Fruit fly (Drosophila melanogaster): ENCODE measurements around the gene Cyp6d5.
A peak's percentile ranks its signal among the peaks of the same experiment; 100 is the strongest.

Cyp6d5 gene

DNA sequence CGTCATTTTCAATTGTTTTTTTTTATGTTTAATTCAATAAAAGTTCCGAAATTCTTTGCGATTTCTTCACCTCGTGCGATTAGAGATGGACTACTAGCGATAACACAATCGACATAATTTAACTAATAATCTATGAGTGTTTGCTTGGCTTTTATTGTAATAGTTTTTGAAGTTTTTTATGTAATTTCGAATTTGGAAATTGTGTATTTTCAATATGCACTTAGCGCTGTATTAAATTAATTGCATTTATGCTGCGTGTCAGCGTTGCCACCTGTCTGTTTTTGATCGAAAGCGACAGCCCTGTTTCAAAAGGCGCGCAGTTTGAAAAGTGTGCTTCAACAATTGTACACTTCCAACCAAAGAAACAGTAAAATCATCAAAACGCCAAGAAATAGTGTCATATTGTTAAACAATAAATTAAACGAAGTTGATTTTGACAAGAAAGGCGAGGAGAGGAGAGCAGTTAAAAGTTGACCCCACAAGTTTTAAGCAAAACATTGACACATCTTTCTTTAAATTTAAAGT is 7.0 kb downstream of the Cyp6d5 start, which contains the start of gene CG9922 (continued):
- TF ChIP-seq CG6654 (GFP tag; optimal IDR thresholded peaks at IDR 0.05) (no peak), CG11696 (GFP tag; IDR thresholded peaks at IDR 0.05) (no peak), CG14710 (tag; optimal IDR thresholded peaks at IDR 0.05) (peak; percentile 86), CG18476 (GFP tag; optimal IDR thresholded peaks at IDR 0.05) (peak; percentile 25), pnt (GFP tag; optimal IDR thresholded peaks at IDR 0.05) (peak; percentile 18), Med (GFP tag) (peak; percentile 92), CG4707 (GFP tag; optimal IDR thresholded peaks at IDR 0.05) (no peak), ERR (GFP tag; optimal IDR thresholded peaks at IDR 0.05) (no peak), emc (GFP tag; optimal IDR thresholded peaks at IDR 0.05) (peak; percentile 38), CG11456 (GFP tag; IDR thresholded peaks at IDR 0.05) (no peak), CG18011 (GFP tag; optimal IDR thresholded peaks at IDR 0.05) (peak; percentile 12), CG3726 (GFP tag; IDR thresholded peaks at IDR 0.05) (no peak), Ptx1 (GFP tag; IDR thresholded peaks at IDR 0.05) (no peak), gem (tag; optimal IDR thresholded peaks at IDR 0.05) (peak; percentile 59), CG42726 (GFP tag; IDR thresholded peaks at IDR 0.05; ENCODE audit: partially characterized antibody) (0 out of 2 replicates have a peak, but pooled peaks have one; percentile 9), CG17186 (GFP tag; optimal IDR thresholded peaks at IDR 0.05) (peak; percentile 82), CG17612 (GFP tag; IDR thresholded peaks at IDR 0.05) (no peak), luna (GFP tag; optimal IDR thresholded peaks at IDR 0.05) (no peak), CG8359 (GFP tag; optimal IDR thresholded peaks at IDR 0.05; ENCODE audit: borderline replicate concordance) (no peak), tgo (GFP tag; IDR thresholded peaks at IDR 0.05) (peak; percentile 29; the same call in 1 of the 3 replicates), Drgx (GFP tag; IDR thresholded peaks at IDR 0.05) (no peak), ken (GFP tag; IDR thresholded peaks at IDR 0.05) (no peak), sens (GFP tag) (peak; percentile 94), Abd-B (GFP tag; optimal IDR thresholded peaks at IDR 0.05) (peak; percentile 10), Mad (GFP tag; optimal IDR thresholded peaks at IDR 0.05) (peak; percentile 49), phol (tag; optimal IDR thresholded peaks at IDR 0.05) (peak; percentile 62), CG11695 (GFP tag; IDR thresholded peaks at IDR 0.05) (0 out of 3 replicates have a peak, but pooled peaks have one; percentile 13), sna (GFP tag; IDR thresholded peaks at IDR 0.05; ENCODE audit: partially characterized antibody) (0 out of 2 replicates have a peak, but pooled peaks have one; percentile 57), eve (GFP tag; optimal IDR thresholded peaks at IDR 0.05) (peak in 1 of 2 experiments; percentile 52), nom (GFP tag; optimal IDR thresholded peaks at IDR 0.05) (no peak), dati (GFP tag; IDR thresholded peaks at IDR 0.05) (no peak), zen (tag; optimal IDR thresholded peaks at IDR 0.05) (peak; percentile 36), CG14050 (GFP tag; IDR thresholded peaks at IDR 0.05) (0 out of 3 replicates have a peak, but pooled peaks have one; percentile 20), CG4730 (GFP tag; IDR thresholded peaks at IDR 0.05) (no peak), CG13287 (GFP tag; IDR thresholded peaks at IDR 0.05; ENCODE audit: partially characterized antibody) (peak; percentile 74), onecut (GFP tag; IDR thresholded peaks at IDR 0.05) (no peak), gsb-n (tag; optimal IDR thresholded peaks at IDR 0.05) (peak; percentile 28), Atf-2 (GFP tag; optimal IDR thresholded peaks at IDR 0.05) (peak; percentile 34), CG9727 (GFP tag; optimal IDR thresholded peaks at IDR 0.05) (peak; percentile 16), tio (GFP tag; optimal IDR thresholded peaks at IDR 0.05) (no peak), gcm (GFP tag; optimal IDR thresholded peaks at IDR 0.05) (no peak), CG1602 (GFP tag; optimal IDR thresholded peaks at IDR 0.05) (peak; percentile 51), kah (GFP tag; optimal IDR thresholded peaks at IDR 0.05) (no peak), MTF-1 (GFP tag; optimal IDR thresholded peaks at IDR 0.05; ENCODE audit: borderline replicate concordance) (no peak), pan (optimal IDR thresholded peaks at IDR 0.05) (no peak), pan (GFP tag; optimal IDR thresholded peaks at IDR 0.05 in 1 of 2, IDR thresholded peaks at IDR 0.05 in 1 of 2) (peak in 1 of 2 experiments; percentile 8), corto (GFP tag; optimal IDR thresholded peaks at IDR 0.05) (no peak), Atf3 (GFP tag; optimal IDR thresholded peaks at IDR 0.05) (no peak), oc (tag; optimal IDR thresholded peaks at IDR 0.05) (no peak), CG2202 (tag; optimal IDR thresholded peaks at IDR 0.05) (peak; percentile 9)

All from whole organism, embryonic.